Fruit fly (Drosophila melanogaster) whole organism: ENCODE results near the gene mEFG1.

Source experiments
- CG8478 ChIP-seq: fragments of >200 bp; optimal IDR thresholded peaks from 2 replicates; lab custom pipeline; 2018; ENCODE audit warnings: inconsistent platforms
- Dll ChIP-seq: fragments of >200 bp; optimal IDR thresholded peaks from 2 replicates; lab custom pipeline; 2017
- EcR ChIP-seq, 2 experiments: fragments of >200 bp; optimal IDR thresholded peaks; 2 replicates each; lab custom pipeline; 2017; ENCODE audit warnings: missing biosample characterization in 2 of 2, missing genetic modification characterization in 2 of 2, missing genetic modification reagents in 2 of 2
- pan ChIP-seq: fragments of >200 bp; optimal IDR thresholded peaks from 2 replicates; lab custom pipeline; 2017
- psq ChIP-seq: fragments of >200 bp; optimal IDR thresholded peaks from 2 replicates; lab custom pipeline; 2017
- usp ChIP-seq: fragments of >200 bp; optimal IDR thresholded peaks from 2 replicates; lab custom pipeline; 2017; ENCODE audit warnings: missing biosample characterization, missing genetic modification characterization, mixed read lengths

Gene mEFG1

DNA sequence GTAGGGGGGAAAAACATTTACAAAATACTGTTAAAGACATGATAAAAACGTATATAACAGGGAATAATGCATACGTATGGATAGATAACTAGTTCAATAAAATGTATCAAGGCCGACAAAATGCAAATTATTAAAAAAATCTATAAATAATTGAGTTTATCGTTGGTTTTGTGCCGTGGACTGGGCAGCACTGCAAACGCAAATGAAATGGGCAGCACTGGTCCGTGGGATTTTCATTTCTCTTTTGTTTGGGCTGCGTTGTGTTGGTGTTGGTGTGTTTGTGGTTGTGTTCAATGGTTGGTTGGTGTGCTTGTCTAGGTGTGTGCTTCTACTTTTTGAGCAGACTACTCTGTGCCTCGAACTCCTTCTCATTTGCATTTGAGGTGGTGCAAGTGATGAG, 3.7 kb upstream of the mEFG1 start:
- no peak for TF ChIP-seq CG8478 (lab: Kevin White, UChicago)
- no peak for TF ChIP-seq pan (lab: Kevin White, UChicago)
- TF ChIP-seq EcR (GFP tag; optimal IDR thresholded peaks at IDR 0.05; lab: Kevin White, UChicago): no peak

DNA sequence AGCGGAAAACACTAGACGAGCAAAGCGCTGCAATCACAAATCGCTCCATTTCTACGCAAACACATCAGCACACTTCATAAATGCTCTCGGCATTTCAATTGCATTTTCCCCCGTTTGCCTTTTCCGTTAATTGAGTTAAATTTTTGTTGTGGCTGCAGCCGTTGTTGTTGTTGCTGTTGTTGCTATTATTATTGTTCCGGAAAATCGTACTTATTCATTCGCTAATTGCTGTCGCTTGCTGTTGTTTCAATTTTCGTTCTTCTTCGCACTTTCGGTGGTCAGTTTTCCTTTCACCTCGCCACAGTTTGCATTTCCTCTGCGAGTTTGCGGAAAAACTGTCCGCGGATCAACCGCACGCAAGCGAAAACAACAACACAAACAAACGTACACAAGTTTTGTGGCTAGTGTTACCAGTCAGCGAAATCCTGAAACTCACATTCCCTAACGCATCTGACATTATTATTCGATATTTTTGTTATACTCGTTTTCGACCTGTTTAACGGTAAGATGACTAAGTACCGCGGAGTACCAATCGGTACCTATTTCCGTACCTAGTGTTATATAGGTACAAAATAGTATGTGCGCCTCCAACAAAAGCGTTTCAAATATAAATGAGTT, 3.1 kb downstream of the mEFG1 start, which contains the start of gene CG13784:
TSS of gene CG13784 (minus strand) at position 384 of the 618 bp plus-strand sequence.
- TF ChIP-seq pan (lab: Kevin White, UChicago) (no peak), Dll (lab: Kevin White, UChicago) (no peak), usp (GFP tag; lab: Kevin White, UChicago) (no peak), EcR (GFP tag; optimal IDR thresholded peaks at IDR 0.05; lab: Kevin White, UChicago) (no peak), psq (lab: Kevin White, UChicago) (no peak), CG8478 (lab: Kevin White, UChicago) (no peak)

DNA sequence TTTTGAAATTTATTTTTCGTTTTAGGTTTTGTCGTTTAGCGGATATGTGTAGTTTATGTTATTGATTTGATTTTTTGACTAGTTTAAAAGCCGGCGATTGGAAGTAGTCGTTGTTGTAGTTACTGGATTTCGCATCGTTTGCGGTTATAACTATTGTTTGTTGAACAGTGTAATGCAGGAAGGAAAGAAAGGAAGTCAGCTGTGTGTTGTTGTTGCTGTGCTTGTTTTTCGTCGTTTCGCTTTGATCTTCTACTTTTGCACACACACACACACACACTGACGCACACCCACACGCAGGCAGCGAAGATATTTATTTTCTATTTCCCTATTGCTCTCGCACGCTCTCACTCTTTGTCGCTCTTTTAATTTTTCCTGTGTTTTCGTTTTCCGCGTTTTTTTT, 3.7 kb downstream of the mEFG1 start:
- TF ChIP-seq usp (GFP tag; lab: Kevin White, UChicago) (no peak), EcR (GFP tag; optimal IDR thresholded peaks at IDR 0.05; lab: Kevin White, UChicago) (no peak), Dll (lab: Kevin White, UChicago) (no peak), CG8478 (lab: Kevin White, UChicago) (no peak)

DNA sequence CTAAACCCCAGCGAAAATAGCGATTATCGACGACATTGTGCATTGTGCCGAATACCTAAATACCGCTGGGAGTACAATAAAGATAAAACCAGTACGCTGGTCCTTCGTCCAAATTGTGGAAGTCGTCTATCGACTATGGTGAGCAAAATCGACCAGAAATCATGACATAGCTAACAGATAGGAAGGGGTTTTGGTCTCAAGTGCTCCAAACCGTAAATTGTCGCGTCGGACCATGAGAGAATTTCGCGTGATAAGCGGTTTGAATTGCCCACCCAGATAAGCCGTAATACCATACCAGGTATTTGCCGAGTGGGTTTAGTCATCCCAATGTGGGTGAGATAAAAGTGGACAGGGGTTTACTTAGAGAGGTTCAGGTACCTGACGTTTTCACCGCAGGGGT, 5.0 kb downstream of the mEFG1 start:
- TF ChIP-seq CG8478 (lab: Kevin White, UChicago) (no peak), pan (lab: Kevin White, UChicago) (no peak), usp (GFP tag; lab: Kevin White, UChicago) (no peak), EcR (GFP tag; optimal IDR thresholded peaks at IDR 0.05; lab: Kevin White, UChicago) (no peak), psq (lab: Kevin White, UChicago) (no peak), Dll (lab: Kevin White, UChicago) (no peak)

DNA sequence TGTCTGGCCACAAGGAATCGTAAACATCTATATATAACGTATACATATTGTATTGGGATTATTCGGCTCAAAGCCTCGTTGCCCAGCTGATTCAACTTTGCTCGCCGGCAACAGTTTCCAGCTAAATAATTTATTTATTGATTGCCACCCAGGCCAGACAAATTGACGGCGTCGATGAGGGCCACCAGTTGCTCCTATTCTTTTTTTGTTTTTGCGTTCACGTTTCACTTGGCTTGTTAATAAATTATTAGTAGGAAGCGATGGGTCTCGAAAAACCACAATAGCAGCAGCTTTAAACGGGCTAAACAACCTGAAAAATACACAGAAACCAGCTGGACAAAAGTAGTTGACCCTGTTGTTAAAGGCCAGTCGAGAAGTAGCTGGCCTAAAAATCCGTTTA, 5.8 kb downstream of the mEFG1 start:
- TF ChIP-seq usp (GFP tag; lab: Kevin White, UChicago): no peak
- TF ChIP-seq psq (lab: Kevin White, UChicago): no peak
- no peak for TF ChIP-seq pan (lab: Kevin White, UChicago)
- no peak for TF ChIP-seq EcR (GFP tag; optimal IDR thresholded peaks at IDR 0.05; lab: Kevin White, UChicago)
- TF ChIP-seq CG8478 (lab: Kevin White, UChicago): no peak
- TF ChIP-seq Dll (lab: Kevin White, UChicago): no peak

DNA sequence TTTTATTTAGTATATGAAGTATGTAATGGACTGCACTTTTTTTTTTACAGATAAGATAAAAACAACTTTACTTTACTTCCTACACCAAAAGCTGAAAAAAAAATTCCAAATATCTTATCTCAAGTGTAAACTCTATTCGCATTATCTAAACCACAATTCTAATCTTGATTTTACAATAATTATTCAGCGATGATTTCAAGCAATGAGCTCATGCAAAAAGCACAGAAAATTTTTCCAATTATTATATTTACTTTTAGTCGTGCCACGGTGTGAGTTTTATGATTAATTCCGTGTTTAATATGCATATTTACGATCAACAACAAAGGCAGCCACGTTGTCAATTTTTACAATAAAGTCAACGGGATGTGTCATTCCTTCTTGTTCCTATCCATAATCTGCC, 6.6 kb downstream of the mEFG1 start:
- TF ChIP-seq pan (lab: Kevin White, UChicago): no peak
- TF ChIP-seq Dll (lab: Kevin White, UChicago): no peak
- TF ChIP-seq usp (GFP tag; lab: Kevin White, UChicago): no peak
- no peak for TF ChIP-seq EcR (GFP tag; optimal IDR thresholded peaks at IDR 0.05; lab: Kevin White, UChicago)
- no peak for TF ChIP-seq psq (lab: Kevin White, UChicago)
- no peak for TF ChIP-seq CG8478 (lab: Kevin White, UChicago)

DNA sequence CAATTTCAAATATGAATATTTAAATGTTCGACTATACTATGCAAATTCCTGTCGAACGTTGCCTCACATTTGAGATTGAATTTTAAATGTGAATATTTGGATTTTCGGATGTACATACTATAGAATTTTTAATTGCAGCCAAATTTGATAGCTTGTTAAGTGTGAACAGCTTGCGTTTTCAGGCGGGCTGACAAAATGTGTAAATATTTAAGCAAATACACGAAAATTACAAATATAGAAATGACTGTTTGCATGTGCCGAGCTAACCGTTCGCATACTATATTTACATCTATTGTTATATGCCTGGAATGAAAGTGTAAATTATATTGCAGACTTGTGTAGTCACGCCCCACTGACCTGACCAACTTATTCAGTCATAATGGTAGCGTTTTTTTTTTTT, 7.2 kb downstream of the mEFG1 start:
- TF ChIP-seq EcR (GFP tag; optimal IDR thresholded peaks at IDR 0.05; lab: Kevin White, UChicago): no peak
- no peak for TF ChIP-seq Dll (lab: Kevin White, UChicago)
- no peak for TF ChIP-seq pan (lab: Kevin White, UChicago)
- TF ChIP-seq psq (lab: Kevin White, UChicago): no peak
- TF ChIP-seq CG8478 (lab: Kevin White, UChicago): no peak
- no peak for TF ChIP-seq usp (GFP tag; lab: Kevin White, UChicago)

DNA sequence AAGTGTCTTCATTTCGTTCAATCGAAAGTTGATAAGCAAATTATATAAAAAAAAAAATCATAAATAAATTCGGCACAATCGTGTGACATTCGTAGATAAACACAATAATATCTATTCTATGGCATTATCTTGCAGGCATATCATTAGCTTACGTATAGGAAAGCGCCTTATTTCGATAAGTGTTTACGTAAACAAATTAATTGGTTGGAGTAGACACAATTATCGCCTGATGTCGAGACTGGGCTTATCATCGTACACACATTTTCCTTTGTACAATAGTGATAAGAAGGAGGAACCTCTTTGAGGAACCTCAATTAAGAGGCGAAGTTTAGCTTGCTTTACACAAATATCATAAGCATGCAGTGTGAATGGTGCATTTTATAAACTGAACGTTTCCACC, 8.0 kb downstream of the mEFG1 start:
- TF ChIP-seq pan (lab: Kevin White, UChicago) (no peak), CG8478 (lab: Kevin White, UChicago) (no peak), usp (GFP tag; lab: Kevin White, UChicago) (no peak), Dll (lab: Kevin White, UChicago) (no peak), EcR (GFP tag; optimal IDR thresholded peaks at IDR 0.05; lab: Kevin White, UChicago) (no peak), psq (lab: Kevin White, UChicago) (no peak)

DNA sequence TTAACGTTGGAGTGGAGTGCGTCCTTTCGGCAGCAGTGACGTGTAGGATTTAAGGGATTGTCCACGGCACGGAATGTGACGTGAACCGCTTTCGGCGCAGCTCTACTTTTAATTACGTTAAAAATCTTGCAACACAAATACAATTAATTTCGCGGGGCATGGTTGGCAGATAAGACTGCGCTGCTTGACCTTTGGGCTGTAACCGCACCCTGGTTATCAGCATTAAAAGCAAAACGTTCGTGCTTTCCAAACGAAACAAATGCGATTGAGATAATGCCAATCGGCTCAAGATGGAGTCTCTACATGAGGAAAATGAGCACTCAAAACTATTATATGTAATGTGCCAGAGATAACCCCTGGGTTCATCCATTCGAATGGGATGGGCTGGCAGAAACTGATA, 9.3 kb downstream of the mEFG1 start:
- TF ChIP-seq Dll (lab: Kevin White, UChicago) (no peak), usp (GFP tag; lab: Kevin White, UChicago) (no peak), pan (lab: Kevin White, UChicago) (no peak), CG8478 (lab: Kevin White, UChicago) (no peak), psq (lab: Kevin White, UChicago) (no peak), EcR (GFP tag; optimal IDR thresholded peaks at IDR 0.05; lab: Kevin White, UChicago) (no peak)

DNA sequence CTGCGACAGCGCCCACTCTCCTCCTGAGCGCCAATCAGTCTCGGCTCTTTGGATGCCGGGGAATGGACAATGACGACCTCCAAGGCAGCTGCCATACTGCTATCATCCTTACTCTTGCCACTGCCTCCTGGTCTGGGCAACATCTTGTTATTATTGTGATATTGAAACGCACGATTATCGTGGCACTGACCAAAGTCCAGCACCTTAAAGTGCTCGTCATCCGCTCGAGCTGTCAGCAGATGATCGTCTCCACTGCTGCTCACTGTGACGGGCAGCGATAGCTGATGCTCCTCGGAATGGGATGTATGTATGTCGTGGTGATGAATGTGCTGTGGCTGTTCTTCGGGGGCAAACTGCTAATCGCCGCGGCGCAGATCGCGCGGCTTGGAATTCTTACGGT, 15.2 kb downstream of the mEFG1 start:
- no peak for TF ChIP-seq pan (lab: Kevin White, UChicago)
- TF ChIP-seq usp (GFP tag; lab: Kevin White, UChicago): no peak
- no peak for TF ChIP-seq Dll (lab: Kevin White, UChicago)
- TF ChIP-seq EcR (GFP tag; optimal IDR thresholded peaks at IDR 0.05; lab: Kevin White, UChicago): no peak
- TF ChIP-seq psq (lab: Kevin White, UChicago): no peak
- no peak for TF ChIP-seq CG8478 (lab: Kevin White, UChicago)

DNA sequence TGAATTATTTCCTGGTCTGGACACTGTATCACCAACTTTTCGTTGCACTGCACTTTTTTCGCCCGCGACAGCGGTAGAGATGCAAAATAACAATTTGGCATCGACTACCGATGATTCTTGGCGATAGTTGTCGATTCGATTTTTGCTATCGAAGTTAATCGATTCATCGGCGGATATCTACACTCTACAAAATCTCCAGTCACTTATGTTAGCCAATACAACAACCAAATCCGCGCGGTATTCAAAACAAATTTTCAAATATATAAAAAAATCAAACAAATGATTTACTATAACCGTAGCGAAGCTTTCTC, 18.8 kb downstream of the mEFG1 start, which contains the start of gene CG4502:
TSS of gene CG4502 (minus strand) at position 93 of the 311 bp plus-strand sequence.
- no peak for TF ChIP-seq Dll (lab: Kevin White, UChicago)
- TF ChIP-seq CG8478 (lab: Kevin White, UChicago): no peak
